Worm (Caenorhabditis elegans) whole organism, mixed stage, embryonic: ENCODE measurements around the gene tftc-3.

Experiments
- lin-13 ChIP-seq: fragments of 150-350 bp; optimal IDR thresholded peaks from 2 replicates; lab custom pipeline; 2014; ENCODE audit warnings: missing biosample characterization, missing genetic modification characterization
- lsy-2 ChIP-seq: fragments of 150-350 bp; optimal IDR thresholded peaks from 2 replicates; lab custom pipeline; 2014; ENCODE audit warnings: missing biosample characterization, missing genetic modification characterization
- mep-1 ChIP-seq: fragments of 150-350 bp; optimal IDR thresholded peaks from 2 replicates; lab custom pipeline; 2017; ENCODE audit warnings: missing biosample characterization, missing genetic modification reagents, missing genetic modification characterization, inconsistent platforms
- nhr-28 ChIP-seq: fragments of 150-350 bp; optimal IDR thresholded peaks from 2 replicates; lab custom pipeline; 2014; ENCODE audit warnings: missing biosample characterization, missing genetic modification characterization
- sptf-1 ChIP-seq: sonication (generic microtip); optimal IDR thresholded peaks from 2 replicates; lab custom pipeline; 2017; ENCODE audit warnings: mild to moderate bottlenecking, missing genetic modification characterization, moderate library complexity, missing compliant biosample characterization

ce11 chrV:10227333-10227732, 17.2 kb upstream of the tftc-3 start, which contains the start of gene ttr-19:
- no peak for TF ChIP-seq mep-1 (tag; lab: Kevin White, UChicago)
- no peak for TF ChIP-seq nhr-28
- TF ChIP-seq lin-13 (tag; lab: Kevin White, UChicago) = no peak
- TF ChIP-seq lsy-2 = no peak
- TF ChIP-seq sptf-1 (tag; lab: Kevin White, UChicago) = no peak
